Worm (Caenorhabditis elegans): ENCODE data around the gene far-2.

ce11 chrIII:9075539-9075938, 6.1 kb upstream of the far-2 start, which contains the start of gene F02A9.7:
- TF ChIP-seq aly-2 (tag; optimal IDR thresholded peaks at IDR 0.05) (no peak), pha-4 (GFP tag; IDR thresholded peaks at IDR 0.05) (no peak), pha-4 (tag; optimal IDR thresholded peaks at IDR 0.05) (no peak), pqm-1 (tag; optimal IDR thresholded peaks at IDR 0.05) (no peak), aha-1 (tag) (no peak), fos-1 (tag; optimal IDR thresholded peaks at IDR 0.05) (no peak), fkh-10 (GFP tag; optimal IDR thresholded peaks at IDR 0.05) (no peak), F49E8.2 (tag; optimal IDR thresholded peaks at IDR 0.05; ENCODE audit: borderline replicate concordance) (no peak), snpc-1.2 (GFP tag; IDR thresholded peaks at IDR 0.05) (no peak), ceh-82 (tag; optimal IDR thresholded peaks at IDR 0.05) (no peak), ceh-62 (tag; optimal IDR thresholded peaks at IDR 0.05) (no peak), F37D6.2 (tag; optimal IDR thresholded peaks at IDR 0.05) (no peak), hlh-30 (tag; optimal IDR thresholded peaks at IDR 0.05; ENCODE audit: insufficient read depth) (no peak), lir-3 (tag; optimal IDR thresholded peaks at IDR 0.05) (no peak), arid-1 (GFP tag; conservative IDR thresholded peaks at IDR 0.05) (no peak)
